Worm (Caenorhabditis elegans): Measurements from ENCODE around the gene pqbp-1.1.
A peak's percentile ranks its signal among the peaks of the same experiment; 100 is the strongest.

pqbp-1.1 gene

DNA sequence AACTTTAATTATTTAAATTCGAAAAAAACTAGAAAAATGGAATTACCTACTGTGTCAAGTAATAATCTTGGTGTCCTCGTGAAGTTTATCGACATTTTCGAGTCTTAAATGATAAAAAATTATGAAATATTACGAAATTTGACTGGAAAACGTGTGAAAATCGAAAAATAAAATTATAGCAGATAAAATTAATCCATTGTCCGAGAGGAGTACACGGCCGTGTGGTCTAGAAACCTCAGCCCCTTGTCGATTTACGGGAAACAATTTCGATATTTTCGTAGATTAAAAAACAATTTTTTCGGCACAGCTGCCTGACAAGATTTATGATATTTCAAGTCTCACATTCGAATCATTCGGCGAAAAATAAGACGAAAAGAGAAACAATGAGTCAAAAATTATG, 4.4 kb downstream of the pqbp-1.1 start, which contains the start of gene R02D3.8 (continued):
- TF ChIP-seq nhr-25 (tag; optimal IDR thresholded peaks at IDR 0.05): peak; percentile 46
- TF ChIP-seq lin-13 (GFP tag; optimal IDR thresholded peaks at IDR 0.05): peak; percentile 10
- TF ChIP-seq F13H6.1 (tag; optimal IDR thresholded peaks at IDR 0.05): no peak
- no peak for TF ChIP-seq ama-1 (optimal IDR thresholded peaks at IDR 0.05)
- no peak for TF ChIP-seq nhr-23 (tag; optimal IDR thresholded peaks at IDR 0.05)
- TF ChIP-seq nhr-12 (tag; optimal IDR thresholded peaks at IDR 0.05): no peak
- TF ChIP-seq sem-4 (tag; optimal IDR thresholded peaks at IDR 0.05): no peak
- TF ChIP-seq mdl-1 (tag; optimal IDR thresholded peaks at IDR 0.05): no peak
- TF ChIP-seq unc-39 (tag; optimal IDR thresholded peaks at IDR 0.05): no peak
- no peak for TF ChIP-seq nhr-11 (tag; optimal IDR thresholded peaks at IDR 0.05)
- no peak for TF ChIP-seq ceh-82 (tag; optimal IDR thresholded peaks at IDR 0.05)
- no peak for TF ChIP-seq aly-2 (tag; optimal IDR thresholded peaks at IDR 0.05)
- peak; percentile 45 for TF ChIP-seq C34F6.9 (tag; optimal IDR thresholded peaks at IDR 0.05)
- peak; percentile 44 for TF ChIP-seq sma-3 (GFP tag; optimal IDR thresholded peaks at IDR 0.05)
- no peak for TF ChIP-seq unc-62 (GFP tag; optimal IDR thresholded peaks at IDR 0.05)
- TF ChIP-seq nhr-237 (tag; optimal IDR thresholded peaks at IDR 0.05): no peak
- TF ChIP-seq lin-39 (tag; optimal IDR thresholded peaks at IDR 0.05): no peak
- no peak for TF ChIP-seq nhr-6 (tag; optimal IDR thresholded peaks at IDR 0.05)

DNA sequence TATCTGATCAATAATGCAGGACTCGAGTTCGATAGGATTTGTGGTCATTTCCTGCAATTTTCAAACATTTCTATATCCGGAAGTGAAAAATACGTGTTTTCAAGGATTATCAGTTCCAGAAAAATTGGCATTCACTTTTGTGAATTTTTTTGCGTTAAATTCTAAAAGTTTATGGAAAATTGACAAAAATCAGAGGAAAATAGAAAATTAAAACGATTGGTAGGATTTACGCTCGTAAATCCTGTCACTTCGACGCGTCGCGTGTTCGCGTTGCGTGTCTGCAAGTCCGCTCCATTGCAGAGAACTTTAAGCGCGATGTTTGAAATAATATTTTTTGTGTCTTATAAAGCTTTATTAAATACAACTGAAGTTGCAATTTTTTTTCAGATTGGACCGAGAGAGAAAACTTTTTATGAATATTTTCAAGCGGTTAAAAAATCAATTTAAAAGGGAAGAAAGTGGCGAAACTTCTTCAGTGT, 6.1 kb downstream of the pqbp-1.1 start, which contains the start of gene rcat-1:
Gene rcat-1, minus strand, starts transcription at position 51 of the 479 bp plus-strand sequence.
- TF ChIP-seq crh-2 (tag; optimal IDR thresholded peaks at IDR 0.05): peak; percentile 83
- TF ChIP-seq unc-55 (GFP tag; optimal IDR thresholded peaks at IDR 0.05): peak; percentile 99
- TF ChIP-seq skn-1 (tag; optimal IDR thresholded peaks at IDR 0.05): no peak
- TF ChIP-seq nhr-6 (tag; optimal IDR thresholded peaks at IDR 0.05): no peak
- TF ChIP-seq nhr-129 (tag; optimal IDR thresholded peaks at IDR 0.05): peak; percentile 80
- TF ChIP-seq lin-13 (GFP tag; optimal IDR thresholded peaks at IDR 0.05): peak; percentile 92
- TF ChIP-seq aly-2 (tag; optimal IDR thresholded peaks at IDR 0.05): no peak
- no peak for TF ChIP-seq nhr-12 (tag; optimal IDR thresholded peaks at IDR 0.05)
- no peak for TF ChIP-seq ama-1 (optimal IDR thresholded peaks at IDR 0.05)
- no peak for TF ChIP-seq alr-1 (tag; optimal IDR thresholded peaks at IDR 0.05)
- TF ChIP-seq R02D3.7 (tag; optimal IDR thresholded peaks at IDR 0.05): no peak
- TF ChIP-seq zag-1 (tag; optimal IDR thresholded peaks at IDR 0.05): no peak
- peak; percentile 94 for TF ChIP-seq gmeb-1 (tag; optimal IDR thresholded peaks at IDR 0.05)
- TF ChIP-seq mdl-1 (tag; optimal IDR thresholded peaks at IDR 0.05): peak in 1 of 2 experiments; percentile 17
- TF ChIP-seq nhr-21 (tag; optimal IDR thresholded peaks at IDR 0.05): peak; percentile 75
- peak; percentile 19 for TF ChIP-seq F13H6.1 (tag; optimal IDR thresholded peaks at IDR 0.05)
- peak; percentile 25 for TF ChIP-seq ZK546.5 (tag; optimal IDR thresholded peaks at IDR 0.05)
- no peak for TF ChIP-seq Y55F3AM.14 (GFP tag; optimal IDR thresholded peaks at IDR 0.05)
- peak; percentile 8 for TF ChIP-seq egl-27 (tag; optimal IDR thresholded peaks at IDR 0.05)
- no peak for TF ChIP-seq lin-39 (tag; optimal IDR thresholded peaks at IDR 0.05)
- TF ChIP-seq snpc-4 (tag; optimal IDR thresholded peaks at IDR 0.05): no peak
- TF ChIP-seq lin-11 (tag; optimal IDR thresholded peaks at IDR 0.05): peak; percentile 85
- TF ChIP-seq fos-1 (tag; optimal IDR thresholded peaks at IDR 0.05): peak; percentile 61
- no peak for TF ChIP-seq nhr-10 (tag; optimal IDR thresholded peaks at IDR 0.05)
- peak; percentile 72 for TF ChIP-seq nhr-25 (tag; optimal IDR thresholded peaks at IDR 0.05)
- no peak for TF ChIP-seq mbf-1 (tag; optimal IDR thresholded peaks at IDR 0.05)
- no peak for TF ChIP-seq ztf-1 (GFP tag; conservative IDR thresholded peaks at IDR 0.05)
- TF ChIP-seq peb-1 (tag; optimal IDR thresholded peaks at IDR 0.05): no peak
- peak; percentile 52 to 91 for TF ChIP-seq lsy-2 (tag; optimal IDR thresholded peaks at IDR 0.05)
- TF ChIP-seq unc-39 (tag; optimal IDR thresholded peaks at IDR 0.05): no peak
- TF ChIP-seq mab-5 (tag; optimal IDR thresholded peaks at IDR 0.05): peak; percentile 9
- TF ChIP-seq ztf-4 (tag; optimal IDR thresholded peaks at IDR 0.05): peak; percentile 53
- TF ChIP-seq C34F6.9 (tag; optimal IDR thresholded peaks at IDR 0.05): peak; percentile 91
- TF ChIP-seq nhr-11 (tag; optimal IDR thresholded peaks at IDR 0.05): no peak
- peak; percentile 7 for TF ChIP-seq nhr-237 (tag; optimal IDR thresholded peaks at IDR 0.05)
- peak; percentile 53 for TF ChIP-seq ceh-82 (tag; optimal IDR thresholded peaks at IDR 0.05)
- peak; percentile 44 for TF ChIP-seq sem-4 (tag; optimal IDR thresholded peaks at IDR 0.05)
- no peak for TF ChIP-seq unc-62 (GFP tag; optimal IDR thresholded peaks at IDR 0.05)
- no peak for TF ChIP-seq nhr-77 (tag; optimal IDR thresholded peaks at IDR 0.05)
- TF ChIP-seq sma-9 (GFP tag; optimal IDR thresholded peaks at IDR 0.05): peak; percentile 64
- TF ChIP-seq sma-9 (tag; optimal IDR thresholded peaks at IDR 0.05): no peak
- TF ChIP-seq ceh-16 (tag; optimal IDR thresholded peaks at IDR 0.05): no peak
- no peak for TF ChIP-seq elt-3 (tag; optimal IDR thresholded peaks at IDR 0.05)
- TF ChIP-seq dmd-4 (tag; optimal IDR thresholded peaks at IDR 0.05): no peak
- TF ChIP-seq blmp-1 (tag; optimal IDR thresholded peaks at IDR 0.05; ENCODE audit: insufficient read depth): no peak
- TF ChIP-seq ztf-11 (tag; optimal IDR thresholded peaks at IDR 0.05): no peak
- no peak for TF ChIP-seq nhr-23 (tag; optimal IDR thresholded peaks at IDR 0.05)
- TF ChIP-seq sma-3 (GFP tag; optimal IDR thresholded peaks at IDR 0.05): peak; percentile 63
- no peak for TF ChIP-seq elt-1 (tag; optimal IDR thresholded peaks at IDR 0.05)
